Worm (Caenorhabditis elegans): Measurements from ENCODE around the gene Y55H10A.2.

Y55H10A.2 gene

DNA sequence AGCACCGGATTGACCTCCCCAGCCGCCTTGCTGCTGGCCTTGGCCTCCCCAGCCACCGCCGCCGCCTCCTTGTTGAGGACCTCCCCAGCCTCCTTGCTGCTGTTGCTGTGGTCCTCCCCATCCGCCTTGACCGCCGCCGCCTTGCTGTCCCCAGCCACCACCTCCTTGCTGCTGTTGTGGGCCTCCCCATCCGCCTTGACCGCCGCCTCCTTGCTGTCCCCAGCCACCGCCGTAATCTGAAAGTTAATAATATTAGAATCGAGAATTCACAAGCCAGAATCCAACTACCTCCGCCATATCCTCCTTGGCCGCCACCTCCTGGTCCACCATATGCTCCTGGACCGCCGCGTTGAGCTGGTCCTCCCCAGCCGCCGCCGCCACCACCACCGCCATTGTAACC, 26.0 kb upstream of the Y55H10A.2 start:
- no peak for TF ChIP-seq alr-1 (tag; optimal IDR thresholded peaks at IDR 0.05; ENCODE audit: borderline replicate concordance)
- peak; percentile 89 for TF ChIP-seq ceh-8 (GFP tag; optimal IDR thresholded peaks at IDR 0.05)

DNA sequence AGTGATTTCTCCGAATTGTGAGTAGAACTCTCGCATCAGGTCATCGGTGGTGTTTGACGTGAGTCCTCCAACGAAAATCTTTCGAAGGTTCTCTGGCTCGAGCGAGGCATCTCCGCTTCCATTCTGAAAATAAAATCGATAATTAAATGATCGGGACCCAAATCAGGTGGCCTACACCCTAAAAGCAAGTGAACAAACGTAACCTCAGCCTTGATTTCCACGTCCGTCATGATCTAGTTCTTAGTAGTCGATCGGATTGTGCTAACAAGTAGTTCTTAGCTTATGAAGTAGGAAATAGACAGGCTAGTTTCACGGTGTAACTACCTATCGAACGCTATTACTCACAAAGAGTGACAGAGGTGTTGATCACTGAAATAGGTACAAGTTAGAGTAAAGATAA, 25.1 kb upstream of the Y55H10A.2 start:
- TF ChIP-seq efl-1 (optimal IDR thresholded peaks at IDR 0.05) (no peak), efl-1 (GFP tag; optimal IDR thresholded peaks at IDR 0.05 in 1 of 2) (peak in 1 of 2 experiments; percentile 81), C34B4.2 (tag; optimal IDR thresholded peaks at IDR 0.05) (no peak)

DNA sequence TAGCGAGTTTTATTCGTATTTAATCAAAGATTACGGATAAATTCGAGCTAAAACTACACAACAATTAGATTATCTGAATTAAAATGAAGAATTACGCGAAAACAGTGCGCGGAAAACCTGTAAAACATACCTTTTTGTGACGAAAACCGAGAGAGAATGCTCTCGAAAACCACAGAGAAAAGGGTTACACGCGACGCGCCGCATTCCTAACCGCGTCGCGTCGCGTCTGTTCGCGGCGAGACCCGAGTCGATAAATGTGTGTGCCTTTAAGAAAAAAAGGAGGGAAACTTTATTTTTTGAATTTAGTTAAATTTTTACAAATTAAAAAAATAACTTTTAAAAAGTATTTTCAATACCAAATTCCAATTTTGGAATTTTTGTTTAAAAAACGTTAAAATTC, 24.6 kb upstream of the Y55H10A.2 start, which contains the start of gene hrpa-1:
Gene hrpa-1, minus strand, starts transcription at position 192 of the 400 bp plus-strand sequence.
- TF ChIP-seq unc-130 (tag; optimal IDR thresholded peaks at IDR 0.05), result peak; percentile 29
- TF ChIP-seq mef-2 (tag; optimal IDR thresholded peaks at IDR 0.05), result peak; percentile 23
- peak; percentile 55; the same call in 1 of the 2 replicates for TF ChIP-seq mab-9 (GFP tag; IDR thresholded peaks at IDR 0.05)
- no peak for TF ChIP-seq pag-3 (tag; optimal IDR thresholded peaks at IDR 0.05; ENCODE audit: borderline replicate concordance, insufficient read depth)
- peak; percentile 94 for TF ChIP-seq mep-1 (tag; optimal IDR thresholded peaks at IDR 0.05)
- TF ChIP-seq blmp-1 (tag; optimal IDR thresholded peaks at IDR 0.05), result peak; percentile 84
- peak; percentile 8 for TF ChIP-seq elt-2 (tag; optimal IDR thresholded peaks at IDR 0.05)
- peak; percentile 86 to 95 (median 87) for TF ChIP-seq ceh-82 (tag; optimal IDR thresholded peaks at IDR 0.05)
- no peak for TF ChIP-seq egl-27 (tag; optimal IDR thresholded peaks at IDR 0.05)
- TF ChIP-seq nhr-77 (tag; optimal IDR thresholded peaks at IDR 0.05), result peak; percentile 73
- peak; percentile 82 for TF ChIP-seq lin-15B (tag; optimal IDR thresholded peaks at IDR 0.05)
- TF ChIP-seq aha-1 (tag; optimal IDR thresholded peaks at IDR 0.05), result peak; percentile 13
- no peak for TF ChIP-seq hpl-2 (GFP tag; optimal IDR thresholded peaks at IDR 0.05)
- no peak for TF ChIP-seq vab-15 (tag; optimal IDR thresholded peaks at IDR 0.05)
- peak; percentile 87 for TF ChIP-seq nhr-85 (tag)
- no peak for TF ChIP-seq hlh-17 (GFP tag; optimal IDR thresholded peaks at IDR 0.05; ENCODE audit: borderline replicate concordance)
- TF ChIP-seq unc-62 (GFP tag; optimal IDR thresholded peaks at IDR 0.05), result no peak
- no peak for TF ChIP-seq aly-2 (tag; optimal IDR thresholded peaks at IDR 0.05)
- TF ChIP-seq skn-1 (tag; optimal IDR thresholded peaks at IDR 0.05), result peak; percentile 94
- no peak for TF ChIP-seq Y116A8C.19 (tag; optimal IDR thresholded peaks at IDR 0.05; ENCODE audit: borderline replicate concordance)
- TF ChIP-seq grh-1 (GFP tag; IDR thresholded peaks at IDR 0.05), result peak; percentile 78
- TF ChIP-seq ces-1 (GFP tag; optimal IDR thresholded peaks at IDR 0.05), result no peak
- peak; percentile 36 for TF ChIP-seq fkh-4 (tag; optimal IDR thresholded peaks at IDR 0.05; ENCODE audit: borderline replicate concordance)
- TF ChIP-seq ets-5 (GFP tag; IDR thresholded peaks at IDR 0.05), result no peak
- TF ChIP-seq lsy-2 (tag; optimal IDR thresholded peaks at IDR 0.05), result peak; percentile 94 to 97
- no peak for TF ChIP-seq nhr-12 (tag; optimal IDR thresholded peaks at IDR 0.05)
- TF ChIP-seq lin-39 (tag; optimal IDR thresholded peaks at IDR 0.05), result peak; percentile 89
- peak; percentile 20 for TF ChIP-seq ceh-8 (GFP tag; optimal IDR thresholded peaks at IDR 0.05)
- TF ChIP-seq nhr-47 (tag; optimal IDR thresholded peaks at IDR 0.05), result peak; percentile 92
- TF ChIP-seq efl-1 (optimal IDR thresholded peaks at IDR 0.05), result peak; percentile 97 to 99
- peak; percentile 96 to 99 for TF ChIP-seq efl-1 (GFP tag; optimal IDR thresholded peaks at IDR 0.05 in 1 of 2)
- peak; percentile 54; the same call in 1 of the 2 replicates for TF ChIP-seq ceh-88 (GFP tag; IDR thresholded peaks at IDR 0.05)
- TF ChIP-seq lin-13 (GFP tag; optimal IDR thresholded peaks at IDR 0.05), result peak; percentile 85
- TF ChIP-seq C04F5.9 (tag; optimal IDR thresholded peaks at IDR 0.05), result peak; percentile 52
- TF ChIP-seq ztf-11 (tag; optimal IDR thresholded peaks at IDR 0.05), result peak in 1 of 2 experiments; percentile 69
- TF ChIP-seq irx-1 (tag; optimal IDR thresholded peaks at IDR 0.05), result peak; percentile 72
- no peak for TF ChIP-seq unc-30 (tag; optimal IDR thresholded peaks at IDR 0.05)
- no peak for TF ChIP-seq pqm-1 (tag; optimal IDR thresholded peaks at IDR 0.05)
- peak; percentile 26 for TF ChIP-seq ztf-4 (tag; optimal IDR thresholded peaks at IDR 0.05)
- TF ChIP-seq nhr-20 (tag; optimal IDR thresholded peaks at IDR 0.05), result peak; percentile 85
- no peak for TF ChIP-seq hlh-4 (tag; optimal IDR thresholded peaks at IDR 0.05)
- peak; percentile 88 for TF ChIP-seq C16A3.4 (tag; optimal IDR thresholded peaks at IDR 0.05)
- peak; percentile 88 for TF ChIP-seq nhr-19 (GFP tag; conservative IDR thresholded peaks at IDR 0.05)
- TF ChIP-seq rnt-1 (tag; optimal IDR thresholded peaks at IDR 0.05), result peak; percentile 92
- peak; percentile 33 for TF ChIP-seq pax-3 (tag; optimal IDR thresholded peaks at IDR 0.05)
- no peak for TF ChIP-seq sup-37 (GFP tag; optimal IDR thresholded peaks at IDR 0.05)
- TF ChIP-seq nhr-11 (tag; optimal IDR thresholded peaks at IDR 0.05), result peak; percentile 23

All from whole organism, L1 larva.